Fruit fly (Drosophila melanogaster) S2 (cell line): ENCODE measurements around the gene Tet.

Experiments used
- CG8478 ChIP-seq: fragments of >200 bp; optimal IDR thresholded peaks from 2 replicates; lab custom pipeline; 2018
- CTCF ChIP-seq, 2 experiments: fragments of >200 bp; optimal IDR thresholded peaks; 2 replicates each; lab custom pipeline; 2018

Gene Tet

DNA sequence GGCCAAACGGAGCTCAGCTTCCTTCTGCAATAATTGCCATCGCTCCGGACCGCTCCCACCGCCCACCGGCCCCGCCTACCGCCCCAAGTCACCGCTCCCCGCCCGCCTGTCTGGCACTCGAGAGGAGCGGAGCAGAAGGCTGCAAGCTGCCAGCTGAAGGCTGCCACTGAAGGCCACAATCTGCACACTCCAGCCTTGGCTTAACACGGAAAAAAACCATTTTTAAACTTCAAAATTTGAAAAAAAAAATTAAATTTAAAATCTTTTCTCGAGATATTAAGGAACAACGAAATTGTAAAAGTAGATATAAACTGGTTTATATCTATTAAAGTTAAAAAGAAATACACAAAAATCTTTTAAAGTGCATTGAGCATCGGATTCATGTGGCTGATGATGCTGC, 49.0 kb downstream of the Tet start:
- TF ChIP-seq CTCF (optimal IDR thresholded peaks at IDR 0.05; lab: Kevin White, UChicago) (no peak), CG8478 (lab: Kevin White, UChicago) (no peak)

- no peak for TF ChIP-seq CG8478 (lab: Kevin White, UChicago)
These were observed 50.3 kb downstream of the Tet start for dm6 chr3L:2828610-2829139.

dm6 chr3L:2828163-2828562, 50.8 kb downstream of the Tet start:
- TF ChIP-seq CTCF (optimal IDR thresholded peaks at IDR 0.05; lab: Kevin White, UChicago): no peak
- no peak for TF ChIP-seq CG8478 (lab: Kevin White, UChicago)

dm6 chr3L:2825377-2825776, 53.6 kb downstream of the Tet start:
- TF ChIP-seq CTCF (optimal IDR thresholded peaks at IDR 0.05; lab: Kevin White, UChicago): no peak
- no peak for TF ChIP-seq CG8478 (lab: Kevin White, UChicago)

DNA sequence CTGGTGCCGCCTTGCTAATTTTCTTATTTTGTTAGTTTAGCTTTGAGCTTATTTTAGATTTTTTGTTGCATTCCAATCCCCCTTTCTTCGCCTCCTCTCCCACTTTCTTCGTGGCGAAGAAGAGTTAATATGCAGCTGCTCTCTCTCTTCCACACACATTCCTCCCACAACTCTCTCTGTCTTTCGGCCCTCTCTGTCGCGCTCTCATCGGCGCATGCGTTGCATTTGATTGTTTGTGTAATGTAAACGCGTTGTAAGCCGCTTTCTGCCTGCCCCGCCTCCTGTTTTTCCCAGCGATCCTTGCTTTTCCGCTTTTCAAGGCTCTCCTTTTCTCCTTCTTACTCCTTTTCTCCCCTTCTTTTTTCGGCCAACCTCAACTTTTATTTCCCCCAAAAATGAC, 54.2 kb downstream of the Tet start:
- TF ChIP-seq CG8478 (lab: Kevin White, UChicago) (no peak), CTCF (optimal IDR thresholded peaks at IDR 0.05; lab: Kevin White, UChicago) (no peak)

dm6 chr3L:2824024-2824687, 54.8 kb downstream of the Tet start:
- TF ChIP-seq CG8478 (lab: Kevin White, UChicago) (no peak), CTCF (optimal IDR thresholded peaks at IDR 0.05; lab: Kevin White, UChicago) (no peak)

DNA sequence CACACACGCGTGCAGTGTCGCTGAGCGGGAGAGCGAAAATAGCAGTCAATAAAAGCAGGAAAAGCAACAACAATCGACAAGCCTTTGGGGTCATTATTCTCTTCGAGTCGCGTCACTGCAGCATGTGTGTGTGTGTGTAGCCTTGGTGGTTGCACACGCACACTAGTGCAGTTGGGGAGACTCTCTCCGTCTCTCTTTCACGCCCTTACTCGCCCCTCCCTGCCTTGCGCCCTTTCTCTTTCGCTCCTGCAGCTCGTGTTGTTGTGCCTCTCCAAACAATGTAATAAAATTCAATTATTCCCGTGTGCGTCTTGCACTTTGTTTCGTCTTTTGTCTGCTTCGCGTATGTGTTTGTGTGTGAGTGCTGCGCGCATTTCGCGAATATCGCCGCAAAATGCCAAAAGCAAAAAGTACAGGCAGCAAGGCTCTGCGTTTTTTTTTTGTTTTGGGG, 55.4 kb downstream of the Tet start:
- TF ChIP-seq CG8478 (lab: Kevin White, UChicago): no peak
- TF ChIP-seq CTCF (optimal IDR thresholded peaks at IDR 0.05; lab: Kevin White, UChicago): no peak

DNA sequence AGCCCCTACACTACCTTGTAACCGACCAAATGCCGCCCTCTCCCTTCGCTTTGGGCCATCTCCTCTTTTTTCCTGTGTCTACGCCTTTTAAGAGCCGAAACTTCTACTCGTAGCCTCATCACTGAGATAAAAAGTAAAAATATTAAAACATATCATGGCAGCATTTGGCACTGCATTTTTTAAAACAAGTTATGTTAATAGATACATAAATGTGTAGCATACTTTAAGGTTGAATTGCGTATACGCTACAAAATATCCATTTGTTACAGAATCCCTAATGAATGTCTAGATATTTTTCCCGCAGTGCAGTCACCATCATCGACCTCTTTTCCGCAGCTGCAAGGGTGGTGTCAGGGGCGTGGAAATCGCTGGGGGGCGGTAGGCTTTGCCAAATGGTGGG, 56.0 kb downstream of the Tet start:
- TF ChIP-seq CG8478 (lab: Kevin White, UChicago): no peak
- TF ChIP-seq CTCF (optimal IDR thresholded peaks at IDR 0.05; lab: Kevin White, UChicago): no peak

dm6 chr3L:2820930-2821505, 57.9 kb downstream of the Tet start:
- no peak for TF ChIP-seq CG8478 (lab: Kevin White, UChicago)
- no peak for TF ChIP-seq CTCF (optimal IDR thresholded peaks at IDR 0.05; lab: Kevin White, UChicago)

DNA sequence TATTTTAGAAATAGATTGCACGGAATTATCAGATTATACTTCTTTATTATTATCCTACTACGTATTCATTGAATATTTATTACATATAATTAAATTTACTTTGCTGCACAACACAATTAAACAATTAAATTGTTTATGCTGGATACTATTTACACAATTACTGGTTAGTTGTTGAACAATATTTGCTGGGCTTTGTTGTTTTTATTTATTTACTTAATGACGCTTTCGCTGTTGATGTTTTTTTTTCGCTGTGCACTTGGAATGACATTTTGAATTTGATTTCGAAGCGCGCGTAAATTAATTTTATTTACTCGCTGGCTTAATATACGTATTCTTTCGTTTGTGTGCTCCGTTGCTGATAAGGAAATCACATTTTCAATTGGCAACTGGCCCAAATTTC, 58.7 kb downstream of the Tet start:
- TF ChIP-seq CG8478 (lab: Kevin White, UChicago) (no peak), CTCF (optimal IDR thresholded peaks at IDR 0.05; lab: Kevin White, UChicago) (no peak)

dm6 chr3L:2819687-2820086, 59.3 kb downstream of the Tet start:
- TF ChIP-seq CG8478 (lab: Kevin White, UChicago): no peak
- no peak for TF ChIP-seq CTCF (optimal IDR thresholded peaks at IDR 0.05; lab: Kevin White, UChicago)

- TF ChIP-seq CTCF (optimal IDR thresholded peaks at IDR 0.05; lab: Kevin White, UChicago) (no peak), CG8478 (lab: Kevin White, UChicago) (no peak)
These were observed 60.2 kb downstream of the Tet start for dm6 chr3L:2818784-2819183.

DNA sequence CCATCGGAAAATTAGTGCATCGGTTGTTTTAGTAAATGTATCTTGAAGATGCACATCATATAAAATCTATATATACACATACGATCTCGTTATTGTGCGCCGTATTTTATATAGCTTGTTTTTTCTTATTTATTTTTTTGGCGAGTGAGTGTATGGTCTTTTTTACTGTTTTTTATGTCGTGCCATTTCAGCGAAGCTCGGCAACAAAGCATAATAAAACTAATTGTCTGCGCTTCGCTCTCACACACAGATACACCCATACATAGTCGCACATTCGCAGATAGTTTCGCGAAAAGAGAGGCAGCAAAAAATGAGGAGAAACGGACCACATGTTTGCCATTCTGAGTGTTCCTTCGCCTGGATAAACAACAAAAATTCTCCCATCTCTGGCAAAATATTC, 61.1 kb downstream of the Tet start:
- no peak for TF ChIP-seq CTCF (optimal IDR thresholded peaks at IDR 0.05; lab: Kevin White, UChicago)
- TF ChIP-seq CG8478 (lab: Kevin White, UChicago): no peak

DNA sequence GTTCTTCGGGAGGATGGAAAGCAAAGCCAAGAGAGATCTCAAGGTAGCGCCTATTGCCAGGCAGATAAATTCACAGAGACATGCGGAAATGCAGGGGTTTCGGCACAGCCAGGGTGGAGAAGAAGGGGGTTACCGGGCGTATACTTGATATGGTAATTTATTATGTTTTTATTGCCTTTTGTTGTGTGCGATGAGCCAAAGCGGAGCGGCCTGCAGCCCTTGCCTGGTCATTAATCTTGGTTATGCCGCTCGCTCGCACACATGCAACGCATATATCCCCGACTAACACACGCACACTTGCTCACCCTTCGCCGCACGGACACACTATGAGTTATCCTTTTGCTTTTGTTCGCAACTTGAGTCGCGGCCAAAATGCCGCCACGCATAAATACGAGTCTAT, 62.3 kb downstream of the Tet start:
- no peak for TF ChIP-seq CG8478 (lab: Kevin White, UChicago)

DNA sequence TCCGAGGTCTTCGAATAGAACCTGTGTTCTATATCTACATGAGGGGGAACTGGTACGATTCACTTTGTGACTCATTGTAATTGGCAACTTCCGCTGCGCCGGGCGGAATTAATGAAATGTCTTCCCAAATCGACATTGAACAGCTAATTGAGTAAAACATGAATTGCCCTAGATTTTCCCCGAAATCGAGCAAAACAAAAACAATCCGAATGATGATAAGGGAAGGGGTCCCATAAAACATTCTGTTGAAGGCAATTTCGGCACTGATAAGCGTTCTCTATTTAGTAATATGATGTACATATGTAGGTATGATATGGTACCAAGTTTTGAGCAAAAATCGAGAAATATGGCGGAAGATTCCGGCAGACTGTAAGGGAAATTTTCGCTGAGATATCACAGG, 69.2 kb downstream of the Tet start:
- no peak for TF ChIP-seq CTCF (optimal IDR thresholded peaks at IDR 0.05; lab: Kevin White, UChicago)
- no peak for TF ChIP-seq CG8478 (lab: Kevin White, UChicago)
